Worm (Caenorhabditis elegans) whole organism, mixed stage, embryonic: ENCODE measurements around the gene srw-67.

Experiments used
- bed-3 ChIP-seq: fragments of 200-800 bp; sonication (Bioruptor generic); optimal IDR thresholded peaks from 3 replicates; lab custom pipeline; 2018; ENCODE audit warnings: mild to moderate bottlenecking, missing genetic modification characterization, moderate library complexity, missing compliant biosample characterization
- blmp-1 ChIP-seq: fragments of 150-350 bp; optimal IDR thresholded peaks from 2 replicates; lab custom pipeline; 2014; ENCODE audit warnings: missing biosample characterization, missing genetic modification characterization
- ceh-39 ChIP-seq: fragments of 150-350 bp; optimal IDR thresholded peaks from 2 replicates; lab custom pipeline; 2014; ENCODE audit warnings: missing biosample characterization, missing genetic modification characterization
- ceh-43 ChIP-seq: fragments of 200-800 bp; sonication (Bioruptor generic); optimal IDR thresholded peaks from 2 replicates; lab custom pipeline; 2018; ENCODE audit warnings: mild to moderate bottlenecking, missing genetic modification characterization, moderate library complexity, missing compliant biosample characterization
- ces-1 ChIP-seq: fragments of 150-350 bp; optimal IDR thresholded peaks from 2 replicates; lab custom pipeline; 2014; ENCODE audit warnings: missing biosample characterization, missing genetic modification reagents, missing genetic modification characterization
- cnd-1 ChIP-seq: fragments of 200-800 bp; sonication (Bioruptor generic); optimal IDR thresholded peaks from 2 replicates; lab custom pipeline; 2018; ENCODE audit warnings: mild to moderate bottlenecking, missing genetic modification characterization, missing compliant biosample characterization
- drap-1 ChIP-seq: fragments of 200-800 bp; sonication (Bioruptor generic); optimal IDR thresholded peaks from 3 replicates; lab custom pipeline; 2018; ENCODE audit warnings: mild to moderate bottlenecking, missing genetic modification characterization, missing compliant biosample characterization
- elt-1 ChIP-seq: sonication (generic microtip); optimal IDR thresholded peaks from 2 replicates; lab custom pipeline; 2017; ENCODE audit warnings: missing genetic modification characterization, mild to moderate bottlenecking, missing compliant biosample characterization, antibody characterized with exemption, moderate library complexity, borderline replicate concordance; ENCODE audit not compliant: insufficient read depth
- elt-3 ChIP-seq: fragments of 150-350 bp; optimal IDR thresholded peaks from 2 replicates; lab custom pipeline; 2014; ENCODE audit warnings: missing biosample characterization, missing genetic modification characterization
- flh-1 ChIP-seq: fragments of 200-800 bp; sonication (Bioruptor generic); optimal IDR thresholded peaks from 2 replicates; lab custom pipeline; 2018; ENCODE audit warnings: mild to moderate bottlenecking, missing genetic modification characterization, moderate library complexity, missing compliant biosample characterization
- ham-2 ChIP-seq: fragments of 200-800 bp; sonication (Bioruptor generic); optimal IDR thresholded peaks from 2 replicates; lab custom pipeline; 2018; ENCODE audit warnings: mild to moderate bottlenecking, missing genetic modification characterization, missing compliant biosample characterization
- hlh-1 ChIP-seq: fragments of 150-350 bp; optimal IDR thresholded peaks from 2 replicates; lab custom pipeline; 2014; ENCODE audit warnings: missing biosample characterization, missing genetic modification reagents, missing genetic modification characterization
- lin-13 ChIP-seq: fragments of 150-350 bp; optimal IDR thresholded peaks from 2 replicates; lab custom pipeline; 2014; ENCODE audit warnings: missing biosample characterization, missing genetic modification characterization
- lin-32 ChIP-seq: fragments of 200-800 bp; sonication (Bioruptor generic); optimal IDR thresholded peaks from 2 replicates; lab custom pipeline; 2018; ENCODE audit warnings: mild to moderate bottlenecking, missing genetic modification characterization, missing compliant biosample characterization
- mab-5 ChIP-seq: fragments of 150-350 bp; optimal IDR thresholded peaks from 2 replicates; lab custom pipeline; 2014; ENCODE audit warnings: missing biosample characterization, missing genetic modification characterization
- mep-1 ChIP-seq: fragments of 150-350 bp; optimal IDR thresholded peaks from 2 replicates; lab custom pipeline; 2017; ENCODE audit warnings: missing biosample characterization, missing genetic modification reagents, missing genetic modification characterization, inconsistent platforms
- mls-2 ChIP-seq: sonication (generic microtip); optimal IDR thresholded peaks from 2 replicates; lab custom pipeline; 2016; ENCODE audit warnings: mild to moderate bottlenecking, missing genetic modification characterization, moderate library complexity, missing compliant biosample characterization
- nhr-12 ChIP-seq: fragments of 150-350 bp; optimal IDR thresholded peaks from 2 replicates; lab custom pipeline; 2014; ENCODE audit warnings: missing biosample characterization, missing genetic modification characterization
- nhr-2 ChIP-seq: fragments of 150-350 bp; optimal IDR thresholded peaks from 2 replicates; lab custom pipeline; 2014; ENCODE audit warnings: missing biosample characterization, missing genetic modification characterization
- nhr-237 ChIP-seq: fragments of 150-350 bp; optimal IDR thresholded peaks from 2 replicates; lab custom pipeline; 2014; ENCODE audit warnings: missing biosample characterization, missing genetic modification characterization
- nhr-28 ChIP-seq: fragments of 150-350 bp; optimal IDR thresholded peaks from 2 replicates; lab custom pipeline; 2014; ENCODE audit warnings: missing biosample characterization, missing genetic modification characterization
- nhr-76 ChIP-seq: sonication (generic microtip); optimal IDR thresholded peaks from 2 replicates; lab custom pipeline; 2017; ENCODE audit warnings: missing biosample characterization, missing genetic modification characterization
- pha-4 ChIP-seq: fragments of 150-350 bp; optimal IDR thresholded peaks from 2 replicates; lab custom pipeline; 2018; ENCODE audit warnings: missing biosample characterization, missing genetic modification reagents, missing genetic modification characterization
- sem-2 ChIP-seq: fragments of 200-800 bp; sonication (Bioruptor generic); optimal IDR thresholded peaks from 2 replicates; lab custom pipeline; 2018; ENCODE audit warnings: mild to moderate bottlenecking, missing genetic modification characterization, missing compliant biosample characterization
- sptf-1 ChIP-seq: sonication (generic microtip); optimal IDR thresholded peaks from 2 replicates; lab custom pipeline; 2017; ENCODE audit warnings: mild to moderate bottlenecking, missing genetic modification characterization, moderate library complexity, missing compliant biosample characterization
- unc-120 ChIP-seq: sonication (generic microtip); optimal IDR thresholded peaks from 2 replicates; lab custom pipeline; 2017; ENCODE audit warnings: missing genetic modification characterization, missing compliant biosample characterization; ENCODE audit not compliant: poor library complexity, severe bottlenecking
- unc-39 ChIP-seq: fragments of 150-350 bp; optimal IDR thresholded peaks from 2 replicates; lab custom pipeline; 2014; ENCODE audit warnings: missing biosample characterization, missing genetic modification characterization
- unc-62 ChIP-seq: fragments of 150-350 bp; optimal IDR thresholded peaks from 2 replicates; lab custom pipeline; 2014; ENCODE audit warnings: missing biosample characterization, missing genetic modification reagents, missing genetic modification characterization
- zip-8 ChIP-seq: fragments of 150-350 bp; optimal IDR thresholded peaks from 2 replicates; lab custom pipeline; 2014; ENCODE audit warnings: missing biosample characterization, missing genetic modification characterization
- ztf-11 ChIP-seq: fragments of 150-350 bp; optimal IDR thresholded peaks from 2 replicates; lab custom pipeline; 2014; ENCODE audit warnings: missing biosample characterization, missing genetic modification characterization

Gene srw-67

ce11 chrV:7451421-7451820 lies 34.0 kb downstream of the srw-67 start, which contains the start of gene try-11:
TSS of gene try-11 (plus strand) at chrV:7451721.
- TF ChIP-seq mab-5 (tag; lab: Kevin White, UChicago) (no peak), mls-2 (no peak), nhr-76 (tag; lab: Kevin White, UChicago) (no peak), elt-3 (tag; lab: Kevin White, UChicago) (no peak), hlh-1 (no peak), ham-2 (GFP tag; lab: Kevin White, UChicago) (no peak), unc-39 (tag; lab: Kevin White, UChicago) (no peak), cnd-1 (tag; lab: Kevin White, UChicago) (no peak)

ce11 chrV:7454236-7454635 lies 36.8 kb downstream of the srw-67 start, which contains the start of gene try-8:
TSS of gene try-8 (minus strand) at chrV:7454336.
- TF ChIP-seq ztf-11 (tag; lab: Kevin White, UChicago) (no peak), mab-5 (tag; lab: Kevin White, UChicago) (no peak), nhr-2 (no peak), unc-62 (GFP tag; lab: Kevin White, UChicago) (no peak), flh-1 (no peak), ham-2 (GFP tag; lab: Kevin White, UChicago) (no peak)
- TF ChIP-seq, all 35 proteins: peak for 0

ce11 chrV:7455008-7455407 lies 37.5 kb downstream of the srw-67 start, which contains the start of gene F25E5.2:
TSS of gene F25E5.2 (plus strand) at chrV:7455308.
- TF ChIP-seq elt-1 (tag; lab: Kevin White, UChicago) (no peak), nhr-237 (tag; lab: Kevin White, UChicago) (no peak), drap-1 (GFP tag; lab: Kevin White, UChicago) (no peak), pha-4 (tag; lab: Kevin White, UChicago) (no peak), unc-39 (tag; lab: Kevin White, UChicago) (no peak), ztf-11 (tag; lab: Kevin White, UChicago) (no peak), zip-8 (tag; lab: Kevin White, UChicago) (no peak), hlh-1 (no peak), blmp-1 (no peak), nhr-28 (tag; lab: Kevin White, UChicago) (no peak), lin-32 (GFP tag; lab: Kevin White, UChicago) (no peak), mab-5 (tag; lab: Kevin White, UChicago) (no peak), lin-13 (no peak), nhr-2 (no peak)
- TF ChIP-seq, all 35 proteins: peak for 0

ce11 chrV:7460898-7461297 lies 43.4 kb downstream of the srw-67 start, which contains the start of gene srh-92:
TSS of gene srh-92 (minus strand) at chrV:7460998.
- TF ChIP-seq sem-2 (GFP tag; lab: Kevin White, UChicago) (no peak), ceh-43 (GFP tag; lab: Kevin White, UChicago) (no peak), elt-1 (tag; lab: Kevin White, UChicago) (no peak), ces-1 (GFP tag; lab: Kevin White, UChicago) (no peak), hlh-1 (no peak), bed-3 (no peak), nhr-28 (tag; lab: Kevin White, UChicago) (no peak), nhr-2 (no peak), cnd-1 (tag; lab: Kevin White, UChicago) (no peak), drap-1 (GFP tag; lab: Kevin White, UChicago) (no peak), lin-13 (no peak), ztf-11 (tag; lab: Kevin White, UChicago) (no peak), unc-120 (no peak), mep-1 (tag; lab: Kevin White, UChicago) (no peak), blmp-1 (no peak), nhr-12 (tag; lab: Kevin White, UChicago) (no peak)

ce11 chrV:7464696-7465095 lies 47.2 kb downstream of the srw-67 start, which contains the start of gene srh-89:
TSS of gene srh-89 (minus strand) at chrV:7464796.
- TF ChIP-seq sptf-1 (tag; lab: Kevin White, UChicago) = no peak
- no peak for TF ChIP-seq blmp-1
- TF ChIP-seq mep-1 (tag; lab: Kevin White, UChicago) = no peak
- no peak for TF ChIP-seq nhr-2
- TF ChIP-seq ceh-39 (tag; lab: Kevin White, UChicago) = no peak
- TF ChIP-seq elt-3 (tag; lab: Kevin White, UChicago) = no peak
- TF ChIP-seq nhr-76 (tag; lab: Kevin White, UChicago) = no peak
- no peak for TF ChIP-seq ham-2 (GFP tag; lab: Kevin White, UChicago)
- no peak for TF ChIP-seq mab-5 (tag; lab: Kevin White, UChicago)
- no peak for TF ChIP-seq zip-8 (tag; lab: Kevin White, UChicago)
- no peak for TF ChIP-seq nhr-12 (tag; lab: Kevin White, UChicago)
- TF ChIP-seq bed-3 = no peak
- no peak for TF ChIP-seq nhr-28 (tag; lab: Kevin White, UChicago)
- no peak for TF ChIP-seq unc-120
- no peak for TF ChIP-seq ceh-43 (GFP tag; lab: Kevin White, UChicago)
- TF ChIP-seq, all 35 proteins: peak for 0
